Fruit fly (Drosophila melanogaster) whole organism, embryonic: Measurements from ENCODE around the gene Lim1.

Source experiments
- Atf3 ChIP-seq: fragments of 200-800 bp; sonication (Bioruptor generic); optimal IDR thresholded peaks from 3 replicates; lab custom pipeline; 2016; ENCODE audit warnings: missing biosample characterization, missing genetic modification characterization
- Awh ChIP-seq: fragments of 200-800 bp; sonication (Bioruptor generic); IDR thresholded peaks from 2 replicates; pipeline ENCODE4, ENCODE4 v1.3.6; 2022; ENCODE audit warnings: missing biosample characterization, missing genetic modification characterization
- CG10654 ChIP-seq: fragments of 200-800 bp; sonication (Bioruptor generic); optimal IDR thresholded peaks from 2 replicates; lab custom pipeline; 2016; ENCODE audit warnings: missing biosample characterization, missing genetic modification characterization
- CG11398 ChIP-seq: fragments of 200-800 bp; sonication (Bioruptor generic); optimal IDR thresholded peaks from 2 replicates; lab custom pipeline; 2016; ENCODE audit warnings: missing biosample characterization, missing genetic modification characterization
- CG12104 ChIP-seq: fragments of 200-800 bp; sonication (Bioruptor generic); optimal IDR thresholded peaks from 3 replicates; lab custom pipeline; 2016; ENCODE audit warnings: missing biosample characterization, missing genetic modification characterization
- CG12659 ChIP-seq: fragments of 200-800 bp; sonication (Bioruptor generic); optimal IDR thresholded peaks from 3 replicates; lab custom pipeline; 2017; ENCODE audit warnings: mild to moderate bottlenecking, missing biosample characterization, missing genetic modification reagents, missing genetic modification characterization
- CG12744 ChIP-seq: fragments of 200-800 bp; sonication (Bioruptor generic); optimal IDR thresholded peaks from 2 replicates; lab custom pipeline; 2016; ENCODE audit warnings: missing biosample characterization, missing genetic modification characterization
- CG13287 ChIP-seq: fragments of 200-800 bp; sonication (Bioruptor generic); IDR thresholded peaks from 2 replicates; pipeline ENCODE4 v1.3.6; 2022; ENCODE audit warnings: missing biosample characterization, missing genetic modification characterization; ENCODE audit not compliant: partially characterized antibody
- CG15011 ChIP-seq: fragments of 200-800 bp; sonication (Bioruptor generic); optimal IDR thresholded peaks from 3 replicates; lab custom pipeline; 2018; ENCODE audit warnings: missing biosample characterization, mild to moderate bottlenecking, missing genetic modification characterization
- CG16813 ChIP-seq: fragments of 200-800 bp; sonication (Bioruptor generic); IDR thresholded peaks from 3 replicates; pipeline ENCODE4 v1.3.6; 2022; ENCODE audit warnings: missing biosample characterization, missing genetic modification characterization; ENCODE audit not compliant: partially characterized antibody
- CG17829 ChIP-seq: fragments of 200-800 bp; optimal IDR thresholded peaks from 2 replicates; lab custom pipeline; 2019; ENCODE audit warnings: missing biosample characterization, mild to moderate bottlenecking, missing genetic modification characterization, moderate library complexity
- CG1832 ChIP-seq: fragments of 200-800 bp; sonication (Bioruptor generic); optimal IDR thresholded peaks from 2 replicates; lab custom pipeline; 2017; ENCODE audit warnings: missing biosample characterization, mild to moderate bottlenecking, missing genetic modification characterization, inconsistent platforms
- CG2116 ChIP-seq: fragments of 200-800 bp; sonication (Bioruptor generic); optimal IDR thresholded peaks from 3 replicates; lab custom pipeline; 2018; ENCODE audit warnings: missing biosample characterization, mild to moderate bottlenecking, missing genetic modification characterization
- CG30020 ChIP-seq: fragments of 200-800 bp; optimal IDR thresholded peaks from 2 replicates; lab custom pipeline; 2019; ENCODE audit warnings: missing biosample characterization, mild to moderate bottlenecking, missing genetic modification characterization, moderate library complexity
- CG43689 ChIP-seq: fragments of 200-800 bp; sonication (Bioruptor generic); IDR thresholded peaks from 2 replicates; pipeline ENCODE4 v1.3.6; 2022; ENCODE audit warnings: missing biosample characterization, missing genetic modification characterization
- CG4730 ChIP-seq: fragments of 200-800 bp; sonication (Bioruptor generic); IDR thresholded peaks from 2 replicates; pipeline ENCODE4 v1.3.6; 2022; ENCODE audit warnings: missing biosample characterization, missing genetic modification characterization
- CG7745 ChIP-seq: fragments of 200-800 bp; sonication (Bioruptor generic); optimal IDR thresholded peaks from 2 replicates; lab custom pipeline; 2018; ENCODE audit warnings: missing biosample characterization, mild to moderate bottlenecking, missing genetic modification characterization, moderate library complexity
- CG9215 ChIP-seq: fragments of 200-800 bp; sonication (Bioruptor generic); IDR thresholded peaks from 2 replicates; pipeline ENCODE4 v1.3.6; 2022; ENCODE audit warnings: missing biosample characterization, missing genetic modification characterization
- CHES-1-like ChIP-seq: fragments of 200-800 bp; sonication (Bioruptor generic); optimal IDR thresholded peaks from 2 replicates; lab custom pipeline; 2016; ENCODE audit warnings: missing biosample characterization, missing genetic modification characterization
- CoRest ChIP-seq: fragments of 200-800 bp; sonication (Bioruptor generic); optimal IDR thresholded peaks from 3 replicates; lab custom pipeline; 2018; ENCODE audit warnings: missing biosample characterization, mild to moderate bottlenecking, missing genetic modification characterization, moderate library complexity
- CrebB ChIP-seq: fragments of 200-800 bp; sonication (Bioruptor generic); optimal IDR thresholded peaks from 3 replicates; lab custom pipeline; 2018; ENCODE audit warnings: missing biosample characterization, mild to moderate bottlenecking, missing genetic modification characterization
- E2f2 ChIP-seq: fragments of 200-800 bp; sonication (Bioruptor generic); IDR thresholded peaks from 2 replicates; pipeline ENCODE4 v1.3.6; 2022; ENCODE audit warnings: missing biosample characterization, missing genetic modification characterization
- Ets65A ChIP-seq: fragments of 200-800 bp; sonication (Bioruptor generic); peaks from one replicate; lab custom pipeline; 2016; ENCODE audit warnings: missing biosample characterization, missing genetic modification characterization
- HHEX ChIP-seq: fragments of 200-800 bp; sonication (Bioruptor generic); optimal IDR thresholded peaks from 3 replicates; lab custom pipeline; 2017; ENCODE audit warnings: missing biosample characterization, mild to moderate bottlenecking, missing genetic modification characterization, missing genetic modification reagents
- Jarid2 ChIP-seq: fragments of 200-800 bp; sonication (Bioruptor generic); optimal IDR thresholded peaks from 3 replicates; lab custom pipeline; 2017; ENCODE audit warnings: mild to moderate bottlenecking, missing biosample characterization, missing genetic modification reagents, missing genetic modification characterization
- Neu2 ChIP-seq: fragments of 200-800 bp; sonication (Bioruptor generic); optimal IDR thresholded peaks from 3 replicates; lab custom pipeline; 2016; ENCODE audit warnings: missing biosample characterization, missing genetic modification characterization, borderline replicate concordance
- Oaz ChIP-seq: fragments of 200-800 bp; sonication (Bioruptor generic); IDR thresholded peaks from 2 replicates; pipeline ENCODE4 v1.3.6; 2022; ENCODE audit warnings: missing biosample characterization, missing genetic modification characterization
- Optix ChIP-seq: fragments of 200-800 bp; sonication (Bioruptor generic); IDR thresholded peaks from 3 replicates; pipeline ENCODE4 v1.3.6; 2022; ENCODE audit warnings: missing biosample characterization, missing genetic modification characterization
- Scr ChIP-seq: fragments of 200-800 bp; sonication (Bioruptor generic); IDR thresholded peaks from 2 replicates; pipeline ENCODE4 v1.3.6; 2022; ENCODE audit warnings: missing biosample characterization, missing genetic modification characterization; ENCODE audit not compliant: partially characterized antibody
- Sin3A ChIP-seq: fragments of >200 bp; optimal IDR thresholded peaks from 2 replicates; lab custom pipeline; 2018
- Spps ChIP-seq: fragments of 200-800 bp; sonication (Bioruptor generic); optimal IDR thresholded peaks from 2 replicates; lab custom pipeline; 2018; ENCODE audit warnings: missing biosample characterization, mild to moderate bottlenecking, missing genetic modification characterization
- TFAM ChIP-seq: fragments of 200-800 bp; sonication (Bioruptor generic); optimal IDR thresholded peaks from 2 replicates; lab custom pipeline; 2017; ENCODE audit warnings: missing biosample characterization, missing genetic modification characterization, inconsistent platforms
- Taf1 ChIP-seq: fragments of 200-800 bp; sonication (Bioruptor generic); IDR thresholded peaks from 2 replicates; pipeline ENCODE4 v1.3.6; 2022; ENCODE audit warnings: missing biosample characterization, missing genetic modification characterization
- cato ChIP-seq: fragments of 200-800 bp; sonication (Bioruptor generic); optimal IDR thresholded peaks from 2 replicates; lab custom pipeline; 2016; ENCODE audit warnings: missing biosample characterization, missing genetic modification characterization, borderline replicate concordance
- chinmo ChIP-seq: fragments of 200-800 bp; sonication (Bioruptor generic); IDR thresholded peaks from 4 replicates; pipeline ENCODE4 v1.3.6; 2022; ENCODE audit warnings: missing biosample characterization, missing genetic modification characterization; ENCODE audit not compliant: partially characterized antibody
- chm ChIP-seq: fragments of 200-800 bp; sonication (Bioruptor generic); IDR thresholded peaks from 2 replicates; pipeline ENCODE4 v1.3.6; 2022; ENCODE audit warnings: missing biosample characterization, missing genetic modification characterization
- dm ChIP-seq: fragments of 200-800 bp; sonication (Bioruptor generic); optimal IDR thresholded peaks from 3 replicates; lab custom pipeline; 2016; ENCODE audit warnings: missing biosample characterization, missing genetic modification characterization
- esg ChIP-seq: fragments of 200-800 bp; sonication (Bioruptor generic); conservative IDR thresholded peaks from 2 replicates; pipeline ENCODE4 v1.3.6; 2022; ENCODE audit warnings: missing biosample characterization, missing genetic modification characterization
- ewg ChIP-seq: fragments of 200-800 bp; sonication (Bioruptor generic); optimal IDR thresholded peaks from 3 replicates; lab custom pipeline; 2017; ENCODE audit warnings: mild to moderate bottlenecking, missing biosample characterization, missing genetic modification reagents, missing genetic modification characterization
- ind ChIP-seq: fragments of 200-800 bp; sonication (Bioruptor generic); optimal IDR thresholded peaks from 3 replicates; lab custom pipeline; 2016; ENCODE audit warnings: missing biosample characterization, missing genetic modification characterization
- insv ChIP-seq, 2 experiments: fragments of 200-800 bp; sonication (Bioruptor generic); optimal IDR thresholded peaks; 3 replicates each; lab custom pipeline; 2016 to 2018; ENCODE audit warnings: missing biosample characterization in 2 of 2, missing genetic modification characterization in 2 of 2
- otp ChIP-seq: fragments of 200-800 bp; sonication (Bioruptor generic); IDR thresholded peaks from 3 replicates; pipeline ENCODE4, ENCODE4 v1.3.6; 2022; ENCODE audit warnings: missing biosample characterization, missing genetic modification characterization
- row ChIP-seq: fragments of 200-800 bp; sonication (Bioruptor generic); IDR thresholded peaks from 3 replicates; pipeline ENCODE4 v1.3.6; 2022; ENCODE audit warnings: missing biosample characterization, missing genetic modification characterization
- sisA ChIP-seq: fragments of 200-800 bp; sonication (Bioruptor generic); IDR thresholded peaks from 2 replicates; pipeline ENCODE4 v1.3.6; 2022; ENCODE audit warnings: missing biosample characterization, missing genetic modification characterization
- slp2 ChIP-seq: fragments of 200-800 bp; sonication (Bioruptor generic); optimal IDR thresholded peaks from 2 replicates; lab custom pipeline; 2016; ENCODE audit warnings: missing biosample characterization, missing genetic modification characterization
- sna ChIP-seq: fragments of 200-800 bp; sonication (Bioruptor generic); IDR thresholded peaks from 2 replicates; pipeline ENCODE4 v1.3.6; 2022; ENCODE audit warnings: missing biosample characterization, missing genetic modification characterization; ENCODE audit not compliant: partially characterized antibody
- stwl ChIP-seq: fragments of 200-800 bp; sonication (Bioruptor generic); optimal IDR thresholded peaks from 3 replicates; lab custom pipeline; 2018; ENCODE audit warnings: missing biosample characterization, mild to moderate bottlenecking, missing genetic modification characterization, moderate library complexity
- tap ChIP-seq: fragments of 200-800 bp; optimal IDR thresholded peaks from 3 replicates; lab custom pipeline; 2019; ENCODE audit warnings: missing biosample characterization, mild to moderate bottlenecking, missing genetic modification characterization, moderate library complexity
- tio ChIP-seq: fragments of 200-800 bp; sonication (Bioruptor generic); optimal IDR thresholded peaks from 2 replicates; lab custom pipeline; 2017; ENCODE audit warnings: missing biosample characterization, missing genetic modification characterization, inconsistent platforms
- unpg ChIP-seq: fragments of 200-800 bp; sonication (Bioruptor generic); optimal IDR thresholded peaks from 3 replicates; lab custom pipeline; 2018; ENCODE audit warnings: missing biosample characterization, mild to moderate bottlenecking, missing genetic modification characterization, moderate library complexity
- zfh2 ChIP-seq: fragments of 200-800 bp; sonication (Bioruptor generic); optimal IDR thresholded peaks from 2 replicates; lab custom pipeline; 2016; ENCODE audit warnings: missing biosample characterization, missing genetic modification characterization

The Lim1 gene

DNA sequence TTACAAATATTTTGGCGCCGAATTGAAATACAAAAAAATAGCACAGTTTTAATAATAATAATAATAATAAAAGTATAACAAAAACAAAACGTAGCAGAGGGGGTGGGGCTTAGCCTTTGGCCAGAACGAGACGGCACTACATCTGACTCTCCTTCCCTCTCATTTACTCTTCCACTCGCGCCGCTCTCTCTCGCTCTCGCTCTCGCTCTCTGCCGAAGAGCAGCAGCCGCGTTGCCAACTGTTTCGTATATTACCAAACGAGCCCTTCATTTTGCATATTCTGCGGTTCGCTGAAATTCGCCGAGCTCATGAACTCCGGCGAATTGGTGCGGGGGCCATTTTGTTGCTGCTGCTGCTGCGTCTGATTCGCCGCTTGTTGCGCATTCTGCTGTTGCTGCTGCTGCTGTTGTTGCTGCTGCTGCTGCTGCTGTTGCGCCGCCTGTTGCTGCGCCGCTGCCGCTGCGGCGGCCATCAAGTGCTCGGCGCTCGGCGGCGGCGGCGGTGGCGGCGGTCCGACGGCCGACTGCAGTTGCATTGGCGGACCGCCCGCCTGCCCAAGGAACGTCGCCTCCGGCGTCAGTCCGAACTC, 47.7 kb downstream of the Lim1 start (continued):
- TF ChIP-seq CG13287, result peak; percentile 30; the same call in 1 of the 2 replicates
- no peak for TF ChIP-seq CG2116
- TF ChIP-seq CG17829 (tag; lab: Kevin White, UChicago), result no peak
- no peak for TF ChIP-seq tap (tag; lab: Kevin White, UChicago)
- TF ChIP-seq CG12659 (GFP tag; lab: Kevin White, UChicago), result no peak
- TF ChIP-seq otp, result no peak
- no peak for TF ChIP-seq zfh2 (GFP tag; lab: Kevin White, UChicago)
- TF ChIP-seq CG15011 (GFP tag; lab: Kevin White, UChicago), result no peak
- TF ChIP-seq TFAM (GFP tag; lab: Kevin White, UChicago), result no peak
- TF ChIP-seq CrebB (tag; lab: Kevin White, UChicago), result no peak
- no peak for TF ChIP-seq tio (GFP tag; lab: Kevin White, UChicago)
- no peak for TF ChIP-seq Taf1 (GFP tag; lab: Robert Waterston, UW)
- TF ChIP-seq CG10654, result no peak
- no peak for TF ChIP-seq Scr
- TF ChIP-seq E2f2 (GFP tag; lab: Robert Waterston, UW), result no peak
- TF ChIP-seq chm, result 0 out of 2 replicates have a peak, but pooled peaks have one; percentile 27
- TF ChIP-seq Sin3A (lab: Kevin White, UChicago), result no peak
- TF ChIP-seq Oaz (GFP tag; lab: Robert Waterston, UW), result no peak
- TF ChIP-seq sisA, result no peak
- no peak for TF ChIP-seq Spps (tag; lab: Kevin White, UChicago)
- TF ChIP-seq Neu2, result no peak
- TF ChIP-seq CG4730 (GFP tag; lab: Robert Waterston, UW), result no peak
- peak; percentile 78 for TF ChIP-seq Jarid2 (GFP tag; lab: Kevin White, UChicago)
- no peak for TF ChIP-seq CG12744 (GFP tag; lab: Kevin White, UChicago)
- no peak for TF ChIP-seq ind (GFP tag; lab: Kevin White, UChicago)
- TF ChIP-seq Awh (GFP tag; lab: Robert Waterston, UW), result no peak
- no peak for TF ChIP-seq CHES-1-like (GFP tag; lab: Kevin White, UChicago)
- no peak for TF ChIP-seq unpg (GFP tag; lab: Kevin White, UChicago)
- TF ChIP-seq esg, result no peak
- TF ChIP-seq CG9215, result no peak
- no peak for TF ChIP-seq slp2 (GFP tag; lab: Kevin White, UChicago)
- no peak for TF ChIP-seq CG30020 (tag; lab: Kevin White, UChicago)
- TF ChIP-seq CG1832, result peak; percentile 93
- TF ChIP-seq dm (GFP tag; lab: Kevin White, UChicago), result no peak
- no peak for TF ChIP-seq CoRest (tag; lab: Kevin White, UChicago)
- peak; percentile 13 for TF ChIP-seq stwl
- no peak for TF ChIP-seq HHEX
- no peak for TF ChIP-seq CG43689 (GFP tag; lab: Robert Waterston, UW)
- no peak for TF ChIP-seq cato (GFP tag; lab: Kevin White, UChicago)
- no peak for TF ChIP-seq CG11398
- TF ChIP-seq ewg (GFP tag; lab: Kevin White, UChicago), result no peak
- no peak; the same call in 2 of the 3 replicates for TF ChIP-seq row
- no peak for TF ChIP-seq CG7745 (tag; lab: Kevin White, UChicago)
- no peak for TF ChIP-seq Atf3 (GFP tag; lab: Kevin White, UChicago)
- TF ChIP-seq sna (GFP tag; lab: Robert Waterston, UW), result no peak
- TF ChIP-seq insv (GFP tag; optimal IDR thresholded peaks at IDR 0.05; lab: Kevin White, UChicago), result no peak
- TF ChIP-seq chinmo (GFP tag; lab: Robert Waterston, UW), result peak; percentile 58; the same call in 1 of the 4 replicates
- no peak for TF ChIP-seq Optix (GFP tag; lab: Robert Waterston, UW)
- TF ChIP-seq CG12104 (GFP tag; lab: Kevin White, UChicago), result no peak
- no peak for TF ChIP-seq CG16813 (GFP tag; lab: Robert Waterston, UW)
- no peak for TF ChIP-seq Ets65A (GFP tag; lab: Kevin White, UChicago)
